Worm (Caenorhabditis elegans) whole organism, L4 larva: ENCODE data around the gene srt-73.

Experiments
- Y75B8A.6 ChIP-seq: fragments of 200-800 bp; sonication (Bioruptor generic); IDR thresholded peaks from 2 replicates; pipeline ENCODE4 v1.3.6; 2022; ENCODE audit warnings: missing genetic modification reagents, missing genetic modification characterization, missing compliant biosample characterization
- aha-1 ChIP-seq: fragments of 150-350 bp; peaks from one replicate; lab custom pipeline; 2014; ENCODE audit warnings: missing biosample characterization, missing genetic modification characterization
- aly-2 ChIP-seq: sonication (generic microtip); optimal IDR thresholded peaks from 2 replicates; lab custom pipeline; 2018; ENCODE audit warnings: missing biosample characterization, missing genetic modification characterization
- daf-12 ChIP-seq: fragments of 150-350 bp; optimal IDR thresholded peaks from 2 replicates; lab custom pipeline; 2014; ENCODE audit warnings: missing biosample characterization, missing genetic modification reagents, missing genetic modification characterization
- hif-1 ChIP-seq, 2 experiments: sonication (generic microtip); optimal IDR thresholded peaks; 2 replicates each; lab custom pipeline; 2016 to 2017; ENCODE audit warnings: missing compliant biosample characterization in 2 of 2, missing genetic modification characterization in 2 of 2, missing genetic modification reagents in 2 of 2, missing genotype in 2 of 2, mild to moderate bottlenecking in 1 of 2
- lir-3 ChIP-seq: sonication (generic microtip); optimal IDR thresholded peaks from 2 replicates; lab custom pipeline; 2016; ENCODE audit warnings: mild to moderate bottlenecking, missing genetic modification characterization, missing compliant biosample characterization
- nhr-28 ChIP-seq: fragments of 150-350 bp; optimal IDR thresholded peaks from 2 replicates; lab custom pipeline; 2014; ENCODE audit warnings: missing biosample characterization, missing genetic modification characterization
- nhr-6 ChIP-seq: fragments of 150-350 bp; optimal IDR thresholded peaks from 2 replicates; lab custom pipeline; 2014; ENCODE audit warnings: missing biosample characterization, missing genetic modification characterization
- nhr-77 ChIP-seq: fragments of 150-350 bp; optimal IDR thresholded peaks from 2 replicates; lab custom pipeline; 2014; ENCODE audit warnings: missing biosample characterization, missing genetic modification characterization
- pha-4 ChIP-seq, 2 experiments: fragments of 150-350 bp in 1 of 2; fragments of 200-800 bp in 1 of 2; sonication (Bioruptor generic) in 1 of 2; IDR thresholded peaks in 1 of 2; optimal IDR thresholded peaks in 1 of 2; 2 replicates each; pipeline versions ENCODE4 v1.3.6 to Lab custom; 2014 to 2022; ENCODE audit warnings: missing genetic modification characterization in 2 of 2, missing genetic modification reagents in 2 of 2, missing biosample characterization in 1 of 2, missing compliant biosample characterization in 1 of 2
- skn-1 ChIP-seq: fragments of 150-350 bp; optimal IDR thresholded peaks from 2 replicates; lab custom pipeline; 2014; ENCODE audit warnings: missing biosample characterization, missing genetic modification characterization

DNA sequence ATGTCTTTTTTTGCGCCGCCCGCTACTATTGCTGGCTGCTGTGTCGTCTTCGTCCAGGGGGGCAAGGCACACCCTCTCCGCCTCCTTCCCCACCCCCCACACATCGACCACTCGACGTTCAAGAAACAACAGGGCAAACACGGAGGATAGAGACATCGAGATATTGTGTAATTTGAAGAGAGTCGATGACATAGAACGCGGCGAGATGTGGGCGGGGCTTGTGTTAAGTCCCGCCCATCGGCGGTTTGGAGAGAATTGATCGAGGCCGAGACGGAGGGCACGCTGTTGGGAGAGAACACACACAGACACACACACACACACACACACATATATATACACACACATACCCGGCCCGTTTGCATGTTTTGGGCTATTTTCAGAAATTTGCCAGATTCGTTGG lies 33.5 kb upstream of the srt-73 start:
- no peak for TF ChIP-seq nhr-6
- no peak for TF ChIP-seq skn-1 (tag; lab: Kevin White, UChicago)
- peak; percentile 37 for TF ChIP-seq nhr-77 (tag; lab: Kevin White, UChicago)
- TF ChIP-seq aly-2 (tag; lab: Kevin White, UChicago): no peak
- TF ChIP-seq aha-1 (tag; lab: Kevin White, UChicago): peak; percentile 99
- TF ChIP-seq Y75B8A.6 (GFP tag; lab: Robert Waterston, UW): no peak
- TF ChIP-seq lir-3: no peak
- peak; percentile 58 for TF ChIP-seq nhr-28 (tag; lab: Kevin White, UChicago)
- TF ChIP-seq daf-12 (tag; lab: Kevin White, UChicago): no peak
- TF ChIP-seq hif-1 (tag; optimal IDR thresholded peaks at IDR 0.05; lab: Kevin White, UChicago): peak in 1 of 2 experiments; percentile 60
- TF ChIP-seq pha-4 (GFP tag; IDR thresholded peaks at IDR 0.05; lab: Robert Waterston, UW): peak; percentile 22; the same call in 1 of the 2 replicates
- TF ChIP-seq pha-4 (tag; optimal IDR thresholded peaks at IDR 0.05; lab: Kevin White, UChicago): no peak
